Worm (Caenorhabditis elegans): Measurements from ENCODE around the gene ugt-47.

DNA sequence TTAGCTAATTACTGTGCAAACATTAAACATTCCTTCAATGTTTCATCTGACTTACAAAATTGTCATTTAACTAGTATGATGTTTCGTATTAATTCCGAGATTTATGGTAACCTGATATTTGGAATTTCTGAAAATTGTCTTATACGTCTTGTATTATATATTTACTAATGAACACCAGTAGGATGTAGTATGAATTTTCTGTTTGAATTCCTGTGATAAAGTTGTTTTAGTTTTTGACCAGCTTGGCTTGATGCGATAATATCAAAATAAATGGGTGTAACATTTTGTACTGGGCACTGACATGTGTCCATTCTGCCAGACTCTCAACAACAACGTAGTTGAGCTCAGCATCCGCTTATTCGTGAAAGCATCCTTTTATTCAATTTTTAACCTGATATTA lies 13.5 kb downstream of the ugt-47 start, which contains the start of gene R04B5.6:
- TF ChIP-seq unc-39 (tag; optimal IDR thresholded peaks at IDR 0.05) (no peak), ztf-11 (tag; optimal IDR thresholded peaks at IDR 0.05) (no peak), M03D4.4 (tag; optimal IDR thresholded peaks at IDR 0.05) (no peak), mls-2 (tag; optimal IDR thresholded peaks at IDR 0.05) (no peak), nhr-237 (tag; optimal IDR thresholded peaks at IDR 0.05) (no peak), lsy-2 (tag; optimal IDR thresholded peaks at IDR 0.05) (no peak), flh-1 (GFP tag; optimal IDR thresholded peaks at IDR 0.05) (no peak), elt-1 (tag; optimal IDR thresholded peaks at IDR 0.05; ENCODE audit: borderline replicate concordance, insufficient read depth) (no peak), snpc-4 (tag; optimal IDR thresholded peaks at IDR 0.05) (no peak), ces-1 (GFP tag; optimal IDR thresholded peaks at IDR 0.05) (no peak), hlh-1 (tag; optimal IDR thresholded peaks at IDR 0.05) (peak; percentile 6), mep-1 (tag; optimal IDR thresholded peaks at IDR 0.05) (no peak), nhr-2 (tag; optimal IDR thresholded peaks at IDR 0.05) (no peak), zip-8 (tag; optimal IDR thresholded peaks at IDR 0.05) (no peak)
